Fruit fly (Drosophila melanogaster): ENCODE data around the gene squ.

squ gene

dm6 chr2L:16716771-16717170 lies 36.9 kb downstream of the squ start (continued):
- TF ChIP-seq pan (optimal IDR thresholded peaks at IDR 0.05) (no peak), pan (GFP tag; optimal IDR thresholded peaks at IDR 0.05 in 1 of 2, IDR thresholded peaks at IDR 0.05 in 1 of 2) (peak in 1 of 2 experiments; percentile 63), crol (GFP tag; IDR thresholded peaks at IDR 0.05) (peak; percentile 81), ttk (GFP tag; IDR thresholded peaks at IDR 0.05) (peak; percentile 41), Fer2 (tag; optimal IDR thresholded peaks at IDR 0.05) (no peak), CG7372 (GFP tag; IDR thresholded peaks at IDR 0.05) (peak; percentile 13; the same call in 1 of the 2 replicates), tap (tag; optimal IDR thresholded peaks at IDR 0.05) (peak; percentile 54), ato (GFP tag; IDR thresholded peaks at IDR 0.05; ENCODE audit: partially characterized antibody) (no peak), CG2678 (tag; optimal IDR thresholded peaks at IDR 0.05) (peak; percentile 70), CG13296 (GFP tag; optimal IDR thresholded peaks at IDR 0.05) (peak; percentile 30), maf-S (GFP tag; optimal IDR thresholded peaks at IDR 0.05) (no peak), Tbp (GFP tag; optimal IDR thresholded peaks at IDR 0.05) (no peak), CG12391 (tag; optimal IDR thresholded peaks at IDR 0.05) (no peak), fd96Cb (tag; optimal IDR thresholded peaks at IDR 0.05) (peak; percentile 16), ind (GFP tag; optimal IDR thresholded peaks at IDR 0.05) (peak; percentile 34), Med (GFP tag) (peak; percentile 3), cwo (GFP tag; optimal IDR thresholded peaks at IDR 0.05) (peak; percentile 43), H15 (GFP tag; IDR thresholded peaks at IDR 0.05) (no peak), sr (GFP tag; IDR thresholded peaks at IDR 0.05) (no peak), CG43689 (GFP tag; IDR thresholded peaks at IDR 0.05) (no peak), CG32772 (GFP tag; IDR thresholded peaks at IDR 0.05) (peak; percentile 63; the same call in 1 of the 2 replicates), abd-A (tag; optimal IDR thresholded peaks at IDR 0.05) (peak; percentile 67), CG11696 (GFP tag; IDR thresholded peaks at IDR 0.05) (0 out of 2 replicates have a peak, but pooled peaks have one; percentile 10), CG2712 (tag; optimal IDR thresholded peaks at IDR 0.05) (peak; percentile 32), CG1233 (GFP tag; optimal IDR thresholded peaks at IDR 0.05) (peak; percentile 12), Kr (GFP tag; optimal IDR thresholded peaks at IDR 0.05) (no peak), CG34422 (GFP tag; IDR thresholded peaks at IDR 0.05) (0 out of 3 replicates have a peak, but pooled peaks have one; percentile 34), CG17359 (tag; optimal IDR thresholded peaks at IDR 0.05) (peak; percentile 70), CG15514 (GFP tag; optimal IDR thresholded peaks at IDR 0.05) (peak; percentile 28), az2 (GFP tag; optimal IDR thresholded peaks at IDR 0.05) (no peak), CG32532 (GFP tag; IDR thresholded peaks at IDR 0.05) (peak; percentile 21; the same call in 1 of the 2 replicates), Fer3 (tag; optimal IDR thresholded peaks at IDR 0.05) (peak; percentile 44), CG12071 (GFP tag; optimal IDR thresholded peaks at IDR 0.05) (no peak), CG6689 (GFP tag; IDR thresholded peaks at IDR 0.05) (peak; percentile 49; the same call in 1 of the 2 replicates), prd (optimal IDR thresholded peaks at IDR 0.05) (no peak), prd (GFP tag; IDR thresholded peaks at IDR 0.05) (peak; percentile 44; the same call in 1 of the 3 replicates), grau (tag; optimal IDR thresholded peaks at IDR 0.05) (peak; percentile 10), Nf-YC (tag; optimal IDR thresholded peaks at IDR 0.05) (peak; percentile 19), phol (tag; optimal IDR thresholded peaks at IDR 0.05) (peak; percentile 51), CG10654 (GFP tag; optimal IDR thresholded peaks at IDR 0.05) (peak; percentile 11), CG8290 (GFP tag; optimal IDR thresholded peaks at IDR 0.05) (no peak), CG8290 (tag; optimal IDR thresholded peaks at IDR 0.05) (no peak), CG6254 (GFP tag; optimal IDR thresholded peaks at IDR 0.05) (no peak), otp (GFP tag; IDR thresholded peaks at IDR 0.05) (no peak), Blimp-1 (GFP tag; optimal IDR thresholded peaks at IDR 0.05) (peak; percentile 56), gem (tag; optimal IDR thresholded peaks at IDR 0.05) (peak; percentile 37)

All from whole organism, embryonic.